Fruit fly (Drosophila melanogaster): ENCODE results near the gene NANS.

dm6 chr3R:12442601-12443533 is 16.5 kb downstream of the NANS start:
- no peak for TF ChIP-seq Blimp-1 (GFP tag; optimal IDR thresholded peaks at IDR 0.05)
- peak; percentile 31 for TF ChIP-seq Sox102F (GFP tag; optimal IDR thresholded peaks at IDR 0.05)
- TF ChIP-seq CG6276 (GFP tag; optimal IDR thresholded peaks at IDR 0.05), result peak; percentile 65
